Fruit fly (Drosophila melanogaster): ENCODE measurements around the gene CG11694.

CG11694 gene

DNA sequence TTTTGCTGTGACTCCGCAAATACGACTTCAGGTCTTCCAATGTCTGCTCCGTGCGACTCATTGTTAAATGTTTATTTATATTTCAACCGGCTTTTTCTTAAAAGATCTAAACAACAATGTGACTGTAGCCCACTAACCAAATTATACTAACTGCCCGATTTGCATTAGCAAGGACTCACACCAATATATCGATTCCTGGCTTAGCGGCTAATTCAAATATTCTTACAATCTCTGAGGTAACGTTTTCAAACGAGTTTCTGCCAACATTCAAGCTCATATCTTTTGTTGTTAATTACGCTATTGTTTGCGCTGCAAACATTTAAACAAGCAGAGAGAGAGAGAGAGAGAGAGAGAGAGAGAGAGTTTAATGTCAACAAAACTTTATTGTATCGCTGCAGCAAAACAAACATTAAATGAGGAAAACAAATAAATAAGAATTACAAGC, 3.4 kb downstream of the CG11694 start, which contains the start of gene tex (continued):
- TF ChIP-seq slp2 (GFP tag; optimal IDR thresholded peaks at IDR 0.05) (peak; percentile 4), Med (GFP tag) (peak; percentile 84), Ssrp (tag; optimal IDR thresholded peaks at IDR 0.05) (no peak), D19A (tag; optimal IDR thresholded peaks at IDR 0.05) (peak; percentile 30), gfzf (GFP tag; optimal IDR thresholded peaks at IDR 0.05) (peak; percentile 95), Hsf (GFP tag; optimal IDR thresholded peaks at IDR 0.05) (no peak), CG11723 (GFP tag; optimal IDR thresholded peaks at IDR 0.05) (peak; percentile 25), CG2712 (tag; optimal IDR thresholded peaks at IDR 0.05) (peak; percentile 55), cwo (GFP tag; optimal IDR thresholded peaks at IDR 0.05) (no peak), CG16815 (GFP tag; optimal IDR thresholded peaks at IDR 0.05) (no peak), CG32532 (GFP tag; IDR thresholded peaks at IDR 0.05) (no peak), CG12942 (GFP tag; optimal IDR thresholded peaks at IDR 0.05) (no peak), inv (GFP tag; IDR thresholded peaks at IDR 0.05; ENCODE audit: partially characterized antibody) (no peak), CG5953 (GFP tag; IDR thresholded peaks at IDR 0.05) (no peak), GATAe (GFP tag; conservative IDR thresholded peaks at IDR 0.05) (no peak), NFAT (GFP tag; IDR thresholded peaks at IDR 0.05) (no peak), Atf-2 (GFP tag; optimal IDR thresholded peaks at IDR 0.05) (no peak), p53 (GFP tag; optimal IDR thresholded peaks at IDR 0.05) (no peak), CG8765 (GFP tag; IDR thresholded peaks at IDR 0.05) (no peak), B-H1 (GFP tag; IDR thresholded peaks at IDR 0.05) (no peak), al (GFP tag; IDR thresholded peaks at IDR 0.05) (no peak), CG16863 (GFP tag; optimal IDR thresholded peaks at IDR 0.05) (peak; percentile 2), stc (GFP tag; IDR thresholded peaks at IDR 0.05) (no peak), Trl (optimal IDR thresholded peaks at IDR 0.05) (peak in 1 of 2 experiments; percentile 52), Trl (GFP tag; optimal IDR thresholded peaks at IDR 0.05) (peak; percentile 50), CG4730 (GFP tag; IDR thresholded peaks at IDR 0.05) (no peak), CG32767 (GFP tag; IDR thresholded peaks at IDR 0.05) (no peak), NC2β (GFP tag; optimal IDR thresholded peaks at IDR 0.05) (peak; percentile 12), grau (tag; optimal IDR thresholded peaks at IDR 0.05) (no peak), H15 (GFP tag; IDR thresholded peaks at IDR 0.05) (no peak), Drgx (GFP tag; IDR thresholded peaks at IDR 0.05) (no peak), emc (GFP tag; optimal IDR thresholded peaks at IDR 0.05) (no peak), wdn (GFP tag; IDR thresholded peaks at IDR 0.05) (no peak), nerfin-2 (GFP tag; IDR thresholded peaks at IDR 0.05; ENCODE audit: partially characterized antibody) (no peak), CG18599 (GFP tag; optimal IDR thresholded peaks at IDR 0.05) (no peak), CkIIα-i1 (GFP tag; IDR thresholded peaks at IDR 0.05) (no peak), zfh2 (GFP tag; optimal IDR thresholded peaks at IDR 0.05) (no peak), MESR4 (GFP tag; optimal IDR thresholded peaks at IDR 0.05) (peak; percentile 12), chm (GFP tag; IDR thresholded peaks at IDR 0.05) (no peak), CG17568 (GFP tag; optimal IDR thresholded peaks at IDR 0.05) (no peak), H2.0 (GFP tag; IDR thresholded peaks at IDR 0.05) (no peak), corto (GFP tag; optimal IDR thresholded peaks at IDR 0.05) (no peak), CG8388 (GFP tag; optimal IDR thresholded peaks at IDR 0.05) (peak; percentile 19), sc (optimal IDR thresholded peaks at IDR 0.05) (no peak), sc (GFP tag; optimal IDR thresholded peaks at IDR 0.05) (peak; percentile 15), sr (GFP tag; IDR thresholded peaks at IDR 0.05) (0 out of 3 replicates have a peak, but pooled peaks have one; percentile 12), ATbp (GFP tag; optimal IDR thresholded peaks at IDR 0.05) (peak; percentile 80), ci (GFP tag; IDR thresholded peaks at IDR 0.05) (peak; percentile 65; the same call in 2 of the 3 replicates), gcm2 (GFP tag; optimal IDR thresholded peaks at IDR 0.05) (no peak), CG17802 (tag; optimal IDR thresholded peaks at IDR 0.05) (no peak), CG1792 (GFP tag; optimal IDR thresholded peaks at IDR 0.05) (no peak), CG12219 (GFP tag; optimal IDR thresholded peaks at IDR 0.05) (peak; percentile 31), eve (GFP tag; optimal IDR thresholded peaks at IDR 0.05) (no peak)

All from whole organism, embryonic.